Worm (Caenorhabditis elegans): ENCODE data around the gene jmjd-2.

DNA sequence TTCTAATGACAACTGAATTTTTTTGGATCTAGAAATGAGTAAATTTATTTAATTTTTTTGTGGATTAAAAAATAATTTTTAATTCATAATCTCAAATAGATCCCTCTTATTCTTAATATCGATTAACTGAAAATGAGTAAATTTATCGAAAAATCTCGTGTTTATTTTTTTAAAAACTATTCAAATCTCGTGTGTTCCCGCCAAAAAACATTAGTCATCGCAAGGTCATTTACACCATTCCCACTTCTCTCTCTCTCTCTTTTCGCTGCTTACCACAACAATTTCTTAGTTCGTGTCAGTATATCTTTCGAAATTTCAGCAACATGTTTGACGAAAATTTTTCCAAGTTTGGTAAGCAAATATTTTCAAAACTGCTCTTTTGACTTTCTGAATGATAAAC lies 55.9 kb downstream of the jmjd-2 start:
- TF ChIP-seq lin-15B (tag; optimal IDR thresholded peaks at IDR 0.05) (no peak), alr-1 (tag; optimal IDR thresholded peaks at IDR 0.05; ENCODE audit: borderline replicate concordance) (no peak), nhr-11 (tag; optimal IDR thresholded peaks at IDR 0.05) (no peak), nhr-12 (tag; optimal IDR thresholded peaks at IDR 0.05) (no peak), zag-1 (tag; optimal IDR thresholded peaks at IDR 0.05) (no peak), mdl-1 (tag; optimal IDR thresholded peaks at IDR 0.05) (no peak), ama-1 (optimal IDR thresholded peaks at IDR 0.05) (no peak)
